Worm (Caenorhabditis elegans) whole organism, L2 larva: ENCODE data around the gene F26G1.9.
A peak's percentile ranks its signal among the peaks of the same experiment; 100 is the strongest.

Experiments
- C34F6.9 ChIP-seq: fragments of 150-350 bp; optimal IDR thresholded peaks from 2 replicates; lab custom pipeline; 2014; ENCODE audit warnings: missing biosample characterization, missing genetic modification characterization
- F13H6.1 ChIP-seq: sonication (generic microtip); optimal IDR thresholded peaks from 2 replicates; lab custom pipeline; 2016; ENCODE audit warnings: missing genetic modification characterization, missing compliant biosample characterization
- aly-2 ChIP-seq: fragments of 150-350 bp; optimal IDR thresholded peaks from 2 replicates; lab custom pipeline; 2014; ENCODE audit warnings: missing biosample characterization, missing genetic modification characterization
- dmd-4 ChIP-seq: sonication (generic microtip); optimal IDR thresholded peaks from 2 replicates; lab custom pipeline; 2017; ENCODE audit warnings: missing biosample characterization, missing genetic modification characterization
- egl-27 ChIP-seq: sonication (generic microtip); optimal IDR thresholded peaks from 3 replicates; lab custom pipeline; 2017; ENCODE audit warnings: missing biosample characterization, missing genetic modification reagents, missing genetic modification characterization
- elt-1 ChIP-seq: fragments of 150-350 bp; optimal IDR thresholded peaks from 2 replicates; lab custom pipeline; 2014; ENCODE audit warnings: missing biosample characterization, missing genetic modification characterization
- elt-3 ChIP-seq: sonication (generic microtip); optimal IDR thresholded peaks from 2 replicates; lab custom pipeline; 2017; ENCODE audit warnings: missing biosample characterization, missing genetic modification characterization
- fos-1 ChIP-seq: fragments of 150-350 bp; optimal IDR thresholded peaks from 2 replicates; lab custom pipeline; 2014; ENCODE audit warnings: missing biosample characterization, missing genetic modification characterization
- lin-11 ChIP-seq: fragments of 150-350 bp; sonication (generic microtip); optimal IDR thresholded peaks from 2 replicates; lab custom pipeline; 2014; ENCODE audit warnings: missing biosample characterization, missing genetic modification characterization, inconsistent platforms, mixed read lengths
- lsy-2 ChIP-seq, 2 experiments: fragments of 150-350 bp in 1 of 2; sonication (generic microtip) in 1 of 2; optimal IDR thresholded peaks; 2 replicates each; lab custom pipeline; 2014 to 2017; ENCODE audit warnings: missing biosample characterization in 2 of 2, missing genetic modification characterization in 2 of 2
- mab-5 ChIP-seq: fragments of 150-350 bp; optimal IDR thresholded peaks from 2 replicates; lab custom pipeline; 2014; ENCODE audit warnings: missing biosample characterization, missing genetic modification characterization
- mdl-1 ChIP-seq, 2 experiments: fragments of 150-350 bp in 1 of 2; sonication (generic microtip) in 1 of 2; optimal IDR thresholded peaks; 2 replicates each; lab custom pipeline; 2017; ENCODE audit warnings: missing biosample characterization in 2 of 2, missing genetic modification characterization in 2 of 2
- nhr-11 ChIP-seq: fragments of 150-350 bp; optimal IDR thresholded peaks from 2 replicates; lab custom pipeline; 2014; ENCODE audit warnings: missing biosample characterization, missing genetic modification characterization
- nhr-12 ChIP-seq: fragments of 150-350 bp; optimal IDR thresholded peaks from 2 replicates; lab custom pipeline; 2014; ENCODE audit warnings: missing biosample characterization, missing genetic modification characterization
- nhr-6 ChIP-seq: fragments of 150-350 bp; optimal IDR thresholded peaks from 2 replicates; lab custom pipeline; 2014; ENCODE audit warnings: missing biosample characterization, missing genetic modification characterization
- sem-4 ChIP-seq: fragments of 150-350 bp; optimal IDR thresholded peaks from 2 replicates; lab custom pipeline; 2014; ENCODE audit warnings: missing biosample characterization, missing genetic modification reagents, missing genetic modification characterization
- unc-55 ChIP-seq: fragments of 150-350 bp; sonication (generic microtip); optimal IDR thresholded peaks from 3 replicates; lab custom pipeline; 2014; ENCODE audit warnings: missing biosample characterization, missing genetic modification reagents, missing genetic modification characterization
- unc-62 ChIP-seq: fragments of 150-350 bp; optimal IDR thresholded peaks from 2 replicates; lab custom pipeline; 2014; ENCODE audit warnings: missing biosample characterization, missing genetic modification reagents, missing genetic modification characterization
- zag-1 ChIP-seq: fragments of 150-350 bp; optimal IDR thresholded peaks from 2 replicates; lab custom pipeline; 2014; ENCODE audit warnings: missing biosample characterization, missing genetic modification characterization

The F26G1.9 gene

ce11 chrII:4727769-4728168 is 46.0 kb downstream of the F26G1.9 start, which contains the start of gene ttr-41:
Gene ttr-41 (minus strand): TSS chrII:4727869.
- TF ChIP-seq egl-27 (tag; lab: Kevin White, UChicago): no peak

ce11 chrII:4726750-4727384 is 46.9 kb downstream of the F26G1.9 start:
- TF ChIP-seq zag-1 (tag; lab: Kevin White, UChicago) (no peak), sem-4 (tag; lab: Kevin White, UChicago) (no peak), C34F6.9 (tag; lab: Kevin White, UChicago) (no peak), mdl-1 (tag; optimal IDR thresholded peaks at IDR 0.05; lab: Kevin White, UChicago) (no peak), aly-2 (tag; lab: Kevin White, UChicago) (no peak), nhr-6 (tag; lab: Kevin White, UChicago) (no peak)

- TF ChIP-seq nhr-12: no peak
- TF ChIP-seq mdl-1 (tag; optimal IDR thresholded peaks at IDR 0.05; lab: Kevin White, UChicago): no peak
- no peak for TF ChIP-seq F13H6.1 (tag; lab: Kevin White, UChicago)
- no peak for TF ChIP-seq mab-5
- TF ChIP-seq dmd-4 (tag; lab: Kevin White, UChicago): no peak
- no peak for TF ChIP-seq unc-62
- TF ChIP-seq lin-11 (tag; lab: Kevin White, UChicago): no peak
- TF ChIP-seq elt-3 (tag; lab: Kevin White, UChicago): no peak
- TF ChIP-seq fos-1 (tag; lab: Kevin White, UChicago): no peak
- TF ChIP-seq unc-55 (GFP tag; lab: Kevin White, UChicago): peak; percentile 24
- no peak for TF ChIP-seq nhr-11 (tag; lab: Kevin White, UChicago)
- no peak for TF ChIP-seq elt-1 (tag; lab: Kevin White, UChicago)
- TF ChIP-seq lsy-2 (tag; optimal IDR thresholded peaks at IDR 0.05; lab: Kevin White, UChicago): peak in 1 of 2 experiments; percentile 35
- TF ChIP-seq, all 48 proteins: peak for 2
Measured at ce11 chrII:4726120-4726519, 47.7 kb downstream of the F26G1.9 start, which contains the start of gene F10G7.10. Gene F10G7.10 (minus strand): TSS chrII:4726264.
